Fruit fly (Drosophila melanogaster) whole organism, embryonic: Measurements from ENCODE around the gene rasp.

ENCODE experiments used
- Aef1 ChIP-seq: fragments of 200-800 bp; sonication (Bioruptor generic); IDR thresholded peaks from 3 replicates; pipeline ENCODE4 v1.3.6; 2022; ENCODE audit warnings: missing biosample characterization, missing genetic modification characterization
- Atf6 ChIP-seq: fragments of 200-800 bp; sonication (Bioruptor generic); IDR thresholded peaks from 2 replicates; pipeline ENCODE4 v1.3.6; 2022; ENCODE audit warnings: missing biosample characterization, missing genetic modification characterization
- B-H1 ChIP-seq: fragments of 200-800 bp; sonication (Bioruptor generic); IDR thresholded peaks from 3 replicates; pipeline ENCODE4 v1.3.6; 2022; ENCODE audit warnings: missing biosample characterization, missing genetic modification characterization
- C15 ChIP-seq: fragments of 200-800 bp; sonication (Bioruptor generic); IDR thresholded peaks from 3 replicates; pipeline ENCODE4 v1.3.6; 2022; ENCODE audit warnings: missing biosample characterization, missing genetic modification characterization
- CG10366 ChIP-seq: fragments of 200-800 bp; sonication (Bioruptor generic); IDR thresholded peaks from 2 replicates; pipeline ENCODE4 v1.3.6; 2022; ENCODE audit warnings: missing biosample characterization, missing genetic modification characterization
- CG10543 ChIP-seq: fragments of 200-800 bp; sonication (Bioruptor generic); optimal IDR thresholded peaks from 3 replicates; lab custom pipeline; 2017; ENCODE audit warnings: missing biosample characterization, mild to moderate bottlenecking, missing genetic modification characterization, moderate library complexity
- CG10979 ChIP-seq: fragments of 200-800 bp; sonication (Bioruptor generic); optimal IDR thresholded peaks from 2 replicates; lab custom pipeline; 2018; ENCODE audit warnings: missing biosample characterization, mild to moderate bottlenecking, missing genetic modification characterization, moderate library complexity
- CG11085 ChIP-seq: fragments of 200-800 bp; sonication (Bioruptor generic); IDR thresholded peaks from 2 replicates; pipeline ENCODE4 v1.3.6; 2022; ENCODE audit warnings: missing biosample characterization, missing genetic modification characterization
- CG11696 ChIP-seq: fragments of 200-800 bp; sonication (Bioruptor generic); IDR thresholded peaks from 2 replicates; pipeline ENCODE4 v1.3.6; 2022; ENCODE audit warnings: missing biosample characterization, missing genetic modification characterization
- CG12071 ChIP-seq: fragments of 200-800 bp; sonication (Bioruptor generic); optimal IDR thresholded peaks from 3 replicates; lab custom pipeline; 2018; ENCODE audit warnings: missing biosample characterization, mild to moderate bottlenecking, missing genetic modification characterization
- CG12104 ChIP-seq: fragments of 200-800 bp; sonication (Bioruptor generic); optimal IDR thresholded peaks from 3 replicates; lab custom pipeline; 2016; ENCODE audit warnings: missing biosample characterization, missing genetic modification characterization
- CG13424 ChIP-seq: fragments of 200-800 bp; sonication (Bioruptor generic); optimal IDR thresholded peaks from 2 replicates; lab custom pipeline; 2019; ENCODE audit warnings: missing biosample characterization, mild to moderate bottlenecking, missing genetic modification characterization, moderate library complexity
- CG15011 ChIP-seq: fragments of 200-800 bp; sonication (Bioruptor generic); optimal IDR thresholded peaks from 3 replicates; lab custom pipeline; 2018; ENCODE audit warnings: missing biosample characterization, mild to moderate bottlenecking, missing genetic modification characterization
- CG15479 ChIP-seq: fragments of 200-800 bp; sonication (Bioruptor generic); optimal IDR thresholded peaks from 3 replicates; lab custom pipeline; 2019; ENCODE audit warnings: missing biosample characterization, mild to moderate bottlenecking, missing genetic modification characterization, moderate library complexity
- CG1603 ChIP-seq: fragments of 200-800 bp; sonication (Bioruptor generic); optimal IDR thresholded peaks from 2 replicates; lab custom pipeline; 2019; ENCODE audit warnings: missing biosample characterization, mild to moderate bottlenecking, missing genetic modification characterization, moderate library complexity
- CG17328 ChIP-seq: fragments of 200-800 bp; sonication (Bioruptor generic); IDR thresholded peaks from 2 replicates; pipeline ENCODE4 v1.3.6; 2022; ENCODE audit warnings: missing biosample characterization, missing genetic modification characterization
- CG2889 ChIP-seq: fragments of 200-800 bp; sonication (Bioruptor generic); IDR thresholded peaks from 3 replicates; pipeline ENCODE4 v1.3.6; 2022; ENCODE audit warnings: missing biosample characterization, missing genetic modification characterization
- CG3163 ChIP-seq: fragments of 200-800 bp; sonication (Bioruptor generic); optimal IDR thresholded peaks from 3 replicates; lab custom pipeline; 2016; ENCODE audit warnings: missing biosample characterization, missing genetic modification characterization
- CG34376 ChIP-seq: fragments of 200-800 bp; sonication (Bioruptor generic); optimal IDR thresholded peaks from 2 replicates; lab custom pipeline; 2018; ENCODE audit warnings: missing biosample characterization, mild to moderate bottlenecking, missing genetic modification characterization
- CG42726 ChIP-seq: fragments of 200-800 bp; sonication (Bioruptor generic); IDR thresholded peaks from 2 replicates; pipeline ENCODE4 v1.3.6; 2022; ENCODE audit warnings: missing biosample characterization, missing genetic modification characterization; ENCODE audit not compliant: partially characterized antibody
- CG4854 ChIP-seq: fragments of 200-800 bp; sonication (Bioruptor generic); optimal IDR thresholded peaks from 2 replicates; lab custom pipeline; 2016; ENCODE audit warnings: missing biosample characterization, missing genetic modification characterization, inconsistent platforms
- CG6765 ChIP-seq: fragments of 200-800 bp; sonication (Bioruptor generic); optimal IDR thresholded peaks from 3 replicates; lab custom pipeline; 2017; ENCODE audit warnings: missing biosample characterization, mild to moderate bottlenecking, missing genetic modification characterization
- CG7556 ChIP-seq: fragments of 200-800 bp; sonication (Bioruptor generic); optimal IDR thresholded peaks from 2 replicates; lab custom pipeline; 2017; ENCODE audit warnings: missing biosample characterization, mild to moderate bottlenecking, missing genetic modification characterization
- CG8388 ChIP-seq: fragments of 200-800 bp; sonication (Bioruptor generic); optimal IDR thresholded peaks from 2 replicates; lab custom pipeline; 2019; ENCODE audit warnings: missing biosample characterization, mild to moderate bottlenecking, missing genetic modification characterization, moderate library complexity
- CG9932 ChIP-seq: fragments of 200-800 bp; sonication (Bioruptor generic); IDR thresholded peaks from 2 replicates; pipeline ENCODE4 v1.3.6; 2022; ENCODE audit warnings: missing biosample characterization, missing genetic modification characterization
- Deaf1 ChIP-seq: fragments of 200-800 bp; optimal IDR thresholded peaks from 3 replicates; lab custom pipeline; 2019; ENCODE audit warnings: missing biosample characterization, mild to moderate bottlenecking, missing genetic modification characterization, moderate library complexity
- Dll ChIP-seq: fragments of 200-800 bp; sonication (Bioruptor generic); IDR thresholded peaks from 4 replicates; pipeline ENCODE4 v1.3.6; 2022; ENCODE audit warnings: missing biosample characterization, missing genetic modification characterization; ENCODE audit not compliant: partially characterized antibody
- Eip74EF ChIP-seq, 2 experiments: fragments of 200-800 bp in 1 of 2; fragments of >200 bp in 1 of 2; sonication (Bioruptor generic) in 1 of 2; optimal IDR thresholded peaks; 2 replicates each; lab custom pipeline; 2017 to 2019; ENCODE audit warnings: missing biosample characterization in 2 of 2, missing genetic modification characterization in 2 of 2, mild to moderate bottlenecking in 1 of 2, moderate library complexity in 1 of 2
- Meics ChIP-seq: fragments of 200-800 bp; sonication (Bioruptor generic); optimal IDR thresholded peaks from 2 replicates; lab custom pipeline; 2017; ENCODE audit warnings: missing biosample characterization, mild to moderate bottlenecking, missing genetic modification characterization
- NfI ChIP-seq: fragments of 200-800 bp; sonication (Bioruptor generic); optimal IDR thresholded peaks from 3 replicates; lab custom pipeline; 2018; ENCODE audit warnings: missing biosample characterization, mild to moderate bottlenecking, missing genetic modification characterization, moderate library complexity
- Opbp ChIP-seq: fragments of 200-800 bp; sonication (Bioruptor generic); IDR thresholded peaks from 3 replicates; pipeline ENCODE4 v1.3.6; 2022; ENCODE audit warnings: missing biosample characterization, missing genetic modification characterization; ENCODE audit not compliant: partially characterized antibody
- Trl ChIP-seq, 3 experiments: fragments of >200 bp in 2 of 3; fragments of 200-800 bp in 1 of 3; sonication (Bioruptor generic) in 1 of 3; optimal IDR thresholded peaks; 2 replicates in 1 of 3; 3 replicates in 2 of 3; lab custom pipeline; 2016 to 2017; ENCODE audit warnings: missing biosample characterization in 1 of 3, missing genetic modification characterization in 1 of 3
- chn ChIP-seq: fragments of 200-800 bp; sonication (Bioruptor generic); optimal IDR thresholded peaks from 2 replicates; lab custom pipeline; 2016; ENCODE audit warnings: missing biosample characterization, missing genetic modification characterization
- h ChIP-seq: fragments of >200 bp; optimal IDR thresholded peaks from 2 replicates; lab custom pipeline; 2017
- lilli ChIP-seq: fragments of 200-800 bp; sonication (Bioruptor generic); optimal IDR thresholded peaks from 3 replicates; lab custom pipeline; 2016; ENCODE audit warnings: missing biosample characterization, missing genetic modification characterization
- onecut ChIP-seq: fragments of 200-800 bp; sonication (Bioruptor generic); IDR thresholded peaks from 2 replicates; pipeline ENCODE4 v1.3.6; 2022; ENCODE audit warnings: missing biosample characterization, missing genetic modification characterization
- ranshi ChIP-seq: fragments of 200-800 bp; sonication (Bioruptor generic); IDR thresholded peaks from 2 replicates; pipeline ENCODE4 v1.3.6; 2022; ENCODE audit warnings: missing biosample characterization, missing genetic modification characterization
- salm ChIP-seq: fragments of 200-800 bp; sonication (Bioruptor generic); optimal IDR thresholded peaks from 2 replicates; lab custom pipeline; 2018; ENCODE audit warnings: missing biosample characterization, mild to moderate bottlenecking, missing genetic modification characterization
- sc ChIP-seq, 3 experiments: fragments of >200 bp in 2 of 3; fragments of 200-800 bp in 1 of 3; sonication (Bioruptor generic) in 1 of 3; optimal IDR thresholded peaks; 2 replicates in 2 of 3; 3 replicates in 1 of 3; lab custom pipeline; 2017; ENCODE audit warnings: mild to moderate bottlenecking in 1 of 3, missing biosample characterization in 1 of 3, missing genetic modification characterization in 1 of 3, missing genetic modification reagents in 1 of 3
- slbo ChIP-seq: fragments of 200-800 bp; sonication (Bioruptor generic); IDR thresholded peaks from 2 replicates; pipeline ENCODE4 v1.3.6; 2022; ENCODE audit warnings: missing biosample characterization, missing genetic modification characterization
- slou ChIP-seq: fragments of 200-800 bp; sonication (Bioruptor generic); optimal IDR thresholded peaks from 3 replicates; lab custom pipeline; 2016; ENCODE audit warnings: missing biosample characterization, missing genetic modification characterization
- slp2 ChIP-seq: fragments of 200-800 bp; sonication (Bioruptor generic); optimal IDR thresholded peaks from 2 replicates; lab custom pipeline; 2016; ENCODE audit warnings: missing biosample characterization, missing genetic modification characterization
- stwl ChIP-seq: fragments of 200-800 bp; sonication (Bioruptor generic); optimal IDR thresholded peaks from 3 replicates; lab custom pipeline; 2018; ENCODE audit warnings: missing biosample characterization, mild to moderate bottlenecking, missing genetic modification characterization, moderate library complexity
- trem ChIP-seq: fragments of 200-800 bp; optimal IDR thresholded peaks from 3 replicates; lab custom pipeline; 2019; ENCODE audit warnings: missing biosample characterization, mild to moderate bottlenecking, missing genetic modification characterization, moderate library complexity
- unpg ChIP-seq: fragments of 200-800 bp; sonication (Bioruptor generic); optimal IDR thresholded peaks from 3 replicates; lab custom pipeline; 2018; ENCODE audit warnings: missing biosample characterization, mild to moderate bottlenecking, missing genetic modification characterization, moderate library complexity
- wor ChIP-seq: fragments of 200-800 bp; sonication (Bioruptor generic); IDR thresholded peaks from 2 replicates; pipeline ENCODE4 v1.3.6; 2022; ENCODE audit warnings: missing biosample characterization, missing genetic modification characterization
- zen ChIP-seq: fragments of 200-800 bp; sonication (Bioruptor generic); optimal IDR thresholded peaks from 3 replicates; lab custom pipeline; 2018; ENCODE audit warnings: missing biosample characterization, mild to moderate bottlenecking, missing genetic modification characterization, moderate library complexity
- zfh2 ChIP-seq: fragments of 200-800 bp; sonication (Bioruptor generic); optimal IDR thresholded peaks from 2 replicates; lab custom pipeline; 2016; ENCODE audit warnings: missing biosample characterization, missing genetic modification characterization

rasp gene

DNA sequence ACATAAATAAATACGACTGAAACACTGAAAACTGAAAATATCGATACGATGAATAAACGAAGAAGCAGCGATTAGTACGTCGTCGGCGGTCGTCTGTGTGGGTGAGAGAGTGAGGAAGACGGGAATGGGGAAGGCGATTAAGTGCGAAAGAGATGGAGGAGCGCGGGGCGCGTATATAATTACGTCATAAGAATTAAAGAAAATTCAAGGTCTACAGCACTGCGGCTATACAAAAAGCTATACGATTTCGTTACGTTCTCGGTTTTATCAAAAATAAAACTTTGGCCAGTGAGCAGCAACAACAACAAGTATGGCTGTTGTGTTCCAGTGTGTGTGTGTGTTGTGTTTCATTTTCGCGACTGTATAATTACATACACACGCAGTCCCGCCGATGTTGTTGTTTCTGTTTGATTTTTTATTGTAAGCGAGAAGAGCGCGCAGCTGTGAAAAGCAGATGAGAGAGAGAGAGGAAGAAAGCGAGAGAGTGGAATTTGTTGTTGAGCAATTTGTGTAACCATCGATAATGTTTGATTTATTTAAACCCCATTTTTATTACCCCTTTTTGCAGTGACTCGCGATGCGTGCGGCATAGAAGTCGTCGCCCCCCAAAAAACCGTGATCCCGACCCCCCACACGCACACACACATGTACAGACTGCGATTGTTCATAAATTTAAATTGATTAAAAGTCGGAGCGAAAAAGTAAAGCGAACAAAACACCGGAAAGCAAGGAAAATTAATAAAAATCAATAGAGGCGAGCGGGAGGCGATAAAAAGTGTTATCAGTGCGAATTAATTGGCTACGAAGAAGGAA is 12.7 kb upstream of the rasp start (continued):
- no peak for TF ChIP-seq salm (tag; lab: Kevin White, UChicago)
- TF ChIP-seq CG1603 (tag; lab: Kevin White, UChicago) = no peak
- TF ChIP-seq CG4854 (GFP tag; lab: Kevin White, UChicago) = no peak
- no peak for TF ChIP-seq slp2 (GFP tag; lab: Kevin White, UChicago)
- 0 out of 3 replicates have a peak, but pooled peaks have one; percentile 37 for TF ChIP-seq Aef1 (GFP tag; lab: Robert Waterston, UW)
- no peak for TF ChIP-seq wor (GFP tag; lab: Robert Waterston, UW)
- TF ChIP-seq CG7556 = no peak
- no peak for TF ChIP-seq Opbp
- no peak for TF ChIP-seq sc (optimal IDR thresholded peaks at IDR 0.05; lab: Kevin White, UChicago)
- TF ChIP-seq sc (GFP tag; optimal IDR thresholded peaks at IDR 0.05; lab: Kevin White, UChicago) = no peak
- no peak for TF ChIP-seq Eip74EF (GFP tag; optimal IDR thresholded peaks at IDR 0.05; lab: Kevin White, UChicago)
- TF ChIP-seq lilli (GFP tag; lab: Kevin White, UChicago) = no peak
- no peak for TF ChIP-seq CG11085 (GFP tag; lab: Robert Waterston, UW)
- TF ChIP-seq CG6765 (GFP tag; lab: Kevin White, UChicago) = peak; percentile 3
- TF ChIP-seq CG9932 = peak; percentile 13; the same call in 1 of the 2 replicates
- TF ChIP-seq slbo (GFP tag; lab: Robert Waterston, UW) = no peak
- TF ChIP-seq CG8388 = no peak
- TF ChIP-seq unpg (GFP tag; lab: Kevin White, UChicago) = no peak
- peak; percentile 28 for TF ChIP-seq zen (tag; lab: Kevin White, UChicago)
- 0 out of 4 replicates have a peak, but pooled peaks have one; percentile 32 for TF ChIP-seq Dll
- no peak for TF ChIP-seq CG10366 (GFP tag; lab: Robert Waterston, UW)
- peak; percentile 96 for TF ChIP-seq CG10543 (GFP tag; lab: Kevin White, UChicago)
- no peak for TF ChIP-seq B-H1 (GFP tag; lab: Robert Waterston, UW)
- no peak for TF ChIP-seq zfh2
- TF ChIP-seq Atf6 = peak; percentile 51; the same call in 1 of the 2 replicates
- TF ChIP-seq CG11696 (GFP tag; lab: Robert Waterston, UW) = no peak
- no peak for TF ChIP-seq h (lab: Kevin White, UChicago)
- TF ChIP-seq NfI (GFP tag; lab: Kevin White, UChicago) = no peak
- TF ChIP-seq CG10979 (tag; lab: Kevin White, UChicago) = no peak
- TF ChIP-seq CG34376 = peak; percentile 96
- TF ChIP-seq trem = no peak
- no peak for TF ChIP-seq CG17328 (GFP tag; lab: Robert Waterston, UW)
- TF ChIP-seq CG2889 (GFP tag; lab: Robert Waterston, UW) = no peak
- TF ChIP-seq chn = no peak
- TF ChIP-seq CG3163 (GFP tag; lab: Kevin White, UChicago) = no peak
- TF ChIP-seq Meics (GFP tag; lab: Kevin White, UChicago) = peak; percentile 76
- peak; percentile 78 to 92 for TF ChIP-seq Trl (optimal IDR thresholded peaks at IDR 0.05; lab: Kevin White, UChicago)
- no peak for TF ChIP-seq Trl (GFP tag; optimal IDR thresholded peaks at IDR 0.05; lab: Kevin White, UChicago)
- TF ChIP-seq C15 (GFP tag; lab: Robert Waterston, UW) = no peak
- TF ChIP-seq CG12071 (GFP tag; lab: Kevin White, UChicago) = no peak
- TF ChIP-seq CG42726 = peak; percentile 23; the same call in 1 of the 2 replicates
- peak; percentile 34 for TF ChIP-seq onecut (GFP tag; lab: Robert Waterston, UW)
- TF ChIP-seq CG15479 (GFP tag; lab: Kevin White, UChicago) = peak; percentile 6
- peak; percentile 23; the same call in 1 of the 2 replicates for TF ChIP-seq ranshi (GFP tag; lab: Robert Waterston, UW)
- no peak for TF ChIP-seq CG15011 (GFP tag; lab: Kevin White, UChicago)
- TF ChIP-seq slou (GFP tag; lab: Kevin White, UChicago) = no peak
- TF ChIP-seq Deaf1 = peak; percentile 93
- TF ChIP-seq stwl (tag; lab: Kevin White, UChicago) = no peak
- no peak for TF ChIP-seq CG12104
- TF ChIP-seq CG13424 (tag; lab: Kevin White, UChicago) = no peak
